Fruit fly (Drosophila melanogaster): Measurements from ENCODE around the gene CG14626.

- TF ChIP-seq cic (GFP tag; optimal IDR thresholded peaks at IDR 0.05) = no peak
- TF ChIP-seq CG14711 (tag; optimal IDR thresholded peaks at IDR 0.05) = no peak
- TF ChIP-seq toe (GFP tag; optimal IDR thresholded peaks at IDR 0.05) = no peak
- TF ChIP-seq CG7045 (GFP tag; optimal IDR thresholded peaks at IDR 0.05) = no peak
- TF ChIP-seq Crg-1 (GFP tag; optimal IDR thresholded peaks at IDR 0.05) = no peak
- no peak for TF ChIP-seq kay (GFP tag; ENCODE audit: borderline replicate concordance)
These were observed 41.8 kb upstream of the CG14626 start for dm6 chrX:1142567-1143347.

Data from whole organism, adult.